Worm (Caenorhabditis elegans) whole organism, young adult: ENCODE data around the gene T03E6.9.

ENCODE experiments used
- B0261.1 ChIP-seq: sonication (generic microtip); optimal IDR thresholded peaks from 2 replicates; lab custom pipeline; 2016; ENCODE audit warnings: mild to moderate bottlenecking, missing genetic modification characterization, moderate library complexity, missing compliant biosample characterization
- B0336.3 ChIP-seq: fragments of 200-800 bp; sonication (Bioruptor generic); IDR thresholded peaks from 2 replicates; pipeline ENCODE4 v1.3.6; 2022; ENCODE audit warnings: missing genetic modification characterization, missing compliant biosample characterization
- C17E4.6 ChIP-seq: fragments of 200-800 bp; sonication (Bioruptor generic); IDR thresholded peaks from 2 replicates; pipeline ENCODE4 v1.3.6; 2022; ENCODE audit warnings: missing genetic modification reagents, missing genetic modification characterization, missing compliant biosample characterization
- F10E7.11 ChIP-seq: sonication (generic microtip); optimal IDR thresholded peaks from 2 replicates; lab custom pipeline; 2017; ENCODE audit warnings: mild to moderate bottlenecking, missing genetic modification characterization, moderate library complexity, missing compliant biosample characterization
- F23B12.7 ChIP-seq: sonication (generic microtip); optimal IDR thresholded peaks from 2 replicates; lab custom pipeline; 2017; ENCODE audit warnings: missing genetic modification characterization, mild to moderate bottlenecking, missing compliant biosample characterization, antibody characterized with exemption, moderate library complexity; ENCODE audit not compliant: insufficient read depth
- F33H1.4 ChIP-seq: fragments of 200-800 bp; sonication (Bioruptor generic); IDR thresholded peaks from 2 replicates; pipeline ENCODE4 v1.3.6; 2022; ENCODE audit warnings: missing genetic modification reagents, missing genetic modification characterization, missing compliant biosample characterization
- F37B4.10 ChIP-seq: fragments of 200-800 bp; sonication (Bioruptor generic); IDR thresholded peaks from 2 replicates; pipeline ENCODE4 v1.3.6; 2022; ENCODE audit warnings: missing genetic modification characterization, missing compliant biosample characterization
- F52B5.7 ChIP-seq: sonication (generic microtip); optimal IDR thresholded peaks from 2 replicates; lab custom pipeline; 2016; ENCODE audit warnings: mild to moderate bottlenecking, missing genetic modification characterization, missing compliant biosample characterization
- K11D2.4 ChIP-seq: fragments of 200-800 bp; sonication (Bioruptor generic); IDR thresholded peaks from 2 replicates; pipeline ENCODE4 v1.3.6; 2022; ENCODE audit warnings: missing genetic modification reagents, missing genetic modification characterization, missing compliant biosample characterization
- T07F8.4 ChIP-seq: sonication (generic microtip); optimal IDR thresholded peaks from 2 replicates; lab custom pipeline; 2016; ENCODE audit warnings: mild to moderate bottlenecking, missing genetic modification characterization, moderate library complexity, missing compliant biosample characterization
- Y53F4B.3 ChIP-seq: fragments of 200-800 bp; sonication (Bioruptor generic); IDR thresholded peaks from 2 replicates; pipeline ENCODE4 v1.3.6; 2022; ENCODE audit warnings: missing genetic modification reagents, missing genetic modification characterization, missing compliant biosample characterization
- Y95B8A.8 ChIP-seq: fragments of 200-800 bp; sonication (Bioruptor generic); IDR thresholded peaks from 2 replicates; pipeline ENCODE4 v1.3.6; 2022; ENCODE audit warnings: missing genetic modification reagents, missing genetic modification characterization, missing compliant biosample characterization
- ama-1 ChIP-seq, 3 experiments: fragments of 150-350 bp in 1 of 3; sonication (generic microtip) in 2 of 3; optimal IDR thresholded peaks; 2 replicates each; lab custom pipeline; 2014 to 2018; ENCODE audit warnings: missing biosample characterization in 2 of 3, missing genetic modification characterization in 2 of 3, missing genetic modification reagents in 2 of 3
- aptf-2 ChIP-seq: fragments of 200-800 bp; sonication (Bioruptor generic); conservative IDR thresholded peaks from 2 replicates; pipeline ENCODE4 v1.3.6; 2022; ENCODE audit warnings: missing genetic modification reagents, missing genetic modification characterization, missing compliant biosample characterization
- athp-1 ChIP-seq: sonication (generic microtip); optimal IDR thresholded peaks from 2 replicates; lab custom pipeline; 2017; ENCODE audit warnings: mild to moderate bottlenecking, missing genetic modification characterization, missing compliant biosample characterization
- attf-5 ChIP-seq: fragments of 200-800 bp; sonication (Bioruptor generic); optimal IDR thresholded peaks from 2 replicates; lab custom pipeline; 2018; ENCODE audit warnings: mild to moderate bottlenecking, missing genetic modification characterization, missing compliant biosample characterization
- bed-1 ChIP-seq: fragments of 200-800 bp; sonication (Bioruptor generic); IDR thresholded peaks from 2 replicates; pipeline ENCODE4 v1.3.6; 2022; ENCODE audit warnings: missing genetic modification reagents, missing genetic modification characterization, missing compliant biosample characterization
- ccch-3 ChIP-seq: fragments of 200-800 bp; sonication (Bioruptor generic); optimal IDR thresholded peaks from 2 replicates; lab custom pipeline; 2018; ENCODE audit warnings: mild to moderate bottlenecking, missing genetic modification characterization, missing compliant biosample characterization
- ceh-58 ChIP-seq: fragments of 200-800 bp; sonication (Bioruptor generic); IDR thresholded peaks from 2 replicates; pipeline ENCODE4 v1.3.6; 2022; ENCODE audit warnings: missing genetic modification characterization, missing compliant biosample characterization
- dox-1 ChIP-seq: fragments of 200-800 bp; sonication (Bioruptor generic); IDR thresholded peaks from 2 replicates; pipeline ENCODE4 v1.3.6; 2022; ENCODE audit warnings: missing genetic modification reagents, missing genetic modification characterization, missing compliant biosample characterization
- egl-18 ChIP-seq: fragments of 200-800 bp; sonication (Bioruptor generic); IDR thresholded peaks from 2 replicates; pipeline ENCODE4 v1.3.6; 2022; ENCODE audit warnings: missing genetic modification reagents, missing genetic modification characterization, missing compliant biosample characterization
- fkh-3 ChIP-seq: sonication (generic microtip); optimal IDR thresholded peaks from 2 replicates; lab custom pipeline; 2016; ENCODE audit warnings: mild to moderate bottlenecking, missing genetic modification characterization, missing compliant biosample characterization
- gei-17 ChIP-seq: fragments of 200-800 bp; sonication (Bioruptor generic); optimal IDR thresholded peaks from 2 replicates; lab custom pipeline; 2018; ENCODE audit warnings: mild to moderate bottlenecking, missing genetic modification characterization, missing compliant biosample characterization
- hlh-12 ChIP-seq: sonication (generic microtip); optimal IDR thresholded peaks from 2 replicates; lab custom pipeline; 2016; ENCODE audit warnings: missing genetic modification characterization, missing compliant biosample characterization
- hsf-1 ChIP-seq: fragments of 200-800 bp; sonication (Bioruptor generic); IDR thresholded peaks from 2 replicates; pipeline ENCODE4 v1.3.6; 2022; ENCODE audit warnings: missing genetic modification reagents, missing genetic modification characterization, missing compliant biosample characterization
- lsy-27 ChIP-seq: sonication (generic microtip); optimal IDR thresholded peaks from 2 replicates; lab custom pipeline; 2017; ENCODE audit warnings: missing genetic modification characterization, mild to moderate bottlenecking, missing compliant biosample characterization, antibody characterized with exemption, missing genotype, borderline replicate concordance; ENCODE audit not compliant: insufficient read depth
- nfyb-1 ChIP-seq: fragments of 200-800 bp; sonication (Bioruptor generic); IDR thresholded peaks from 2 replicates; pipeline ENCODE4 v1.3.6; 2022; ENCODE audit warnings: missing genetic modification reagents, missing genetic modification characterization, missing compliant biosample characterization
- nhr-80 ChIP-seq: sonication (generic microtip); optimal IDR thresholded peaks from 2 replicates; lab custom pipeline; 2016; ENCODE audit warnings: missing genetic modification characterization, missing compliant biosample characterization
- pbrm-1 ChIP-seq: fragments of 200-800 bp; sonication (Bioruptor generic); IDR thresholded peaks from 2 replicates; pipeline ENCODE4 v1.3.6; 2022; ENCODE audit warnings: missing genetic modification reagents, missing genetic modification characterization, missing compliant biosample characterization
- pha-4 ChIP-seq: fragments of 150-350 bp; sonication (generic microtip); optimal IDR thresholded peaks from 2 replicates; lab custom pipeline; 2014; ENCODE audit warnings: missing biosample characterization, missing genetic modification reagents, missing genetic modification characterization
- rec-8 ChIP-seq, 2 experiments: sonication (generic microtip); optimal IDR thresholded peaks; 2 replicates each; lab custom pipeline; 2016; ENCODE audit warnings: mild to moderate bottlenecking in 2 of 2, missing genetic modification characterization in 2 of 2, missing genetic modification reagents in 2 of 2, missing genotype in 2 of 2, missing biosample characterization in 1 of 2, missing compliant biosample characterization in 1 of 2, moderate library complexity in 1 of 2
- rpc-1 ChIP-seq, 2 experiments: fragments of 150-350 bp in 1 of 2; sonication (generic microtip) in 1 of 2; optimal IDR thresholded peaks; 2 replicates each; lab custom pipeline; 2014 to 2018; ENCODE audit warnings: missing biosample characterization in 1 of 2, missing genetic modification characterization in 1 of 2, missing genetic modification reagents in 1 of 2, missing genotype in 1 of 2
- sdz-38 ChIP-seq: sonication (generic microtip); optimal IDR thresholded peaks from 2 replicates; lab custom pipeline; 2016; ENCODE audit warnings: missing genotype, missing genetic modification characterization, missing compliant biosample characterization
- snpc-3.4 ChIP-seq: sonication (generic microtip); optimal IDR thresholded peaks from 2 replicates; lab custom pipeline; 2017; ENCODE audit warnings: missing genetic modification characterization, mild to moderate bottlenecking, missing compliant biosample characterization, antibody characterized with exemption, moderate library complexity, missing genotype, missing genetic modification reagents
- snpc-4 ChIP-seq, 5 experiments: fragments of 150-350 bp in 1 of 5; sonication (generic microtip) in 4 of 5; optimal IDR thresholded peaks; 2 replicates each; lab custom pipeline; 2014 to 2018; ENCODE audit warnings: missing genetic modification characterization in 5 of 5, missing biosample characterization in 3 of 5, antibody characterized with exemption in 2 of 5, mild to moderate bottlenecking in 2 of 5, missing compliant biosample characterization in 2 of 5, missing genotype in 2 of 5, moderate library complexity in 2 of 5, missing genetic modification reagents in 1 of 5
- somi-1 ChIP-seq: fragments of 200-800 bp; sonication (Bioruptor generic); optimal IDR thresholded peaks from 2 replicates; lab custom pipeline; 2018; ENCODE audit warnings: mild to moderate bottlenecking, missing genetic modification characterization, missing compliant biosample characterization
- sptf-2 ChIP-seq: fragments of 200-800 bp; sonication (Bioruptor generic); optimal IDR thresholded peaks from 2 replicates; lab custom pipeline; 2018; ENCODE audit warnings: mild to moderate bottlenecking, missing genetic modification characterization, missing compliant biosample characterization
- tbp1 ChIP-seq: fragments of 200-800 bp; sonication (Bioruptor generic); optimal IDR thresholded peaks from 2 replicates; lab custom pipeline; 2018; ENCODE audit warnings: mild to moderate bottlenecking, missing genetic modification characterization, missing compliant biosample characterization
- tbx-9 ChIP-seq: sonication (generic microtip); optimal IDR thresholded peaks from 2 replicates; lab custom pipeline; 2016; ENCODE audit warnings: borderline replicate concordance, missing genetic modification characterization, inconsistent platforms, missing compliant biosample characterization
- tlf-1 ChIP-seq: fragments of 200-800 bp; sonication (Bioruptor generic); optimal IDR thresholded peaks from 2 replicates; lab custom pipeline; 2018; ENCODE audit warnings: mild to moderate bottlenecking, missing genetic modification characterization, missing compliant biosample characterization
- zfh-2 ChIP-seq: fragments of 200-800 bp; sonication (Bioruptor generic); conservative IDR thresholded peaks from 2 replicates; pipeline ENCODE4 v1.3.6; 2022; ENCODE audit warnings: missing genetic modification reagents, missing genetic modification characterization, missing compliant biosample characterization
- ztf-28 ChIP-seq: fragments of 200-800 bp; sonication (Bioruptor generic); IDR thresholded peaks from 2 replicates; pipeline ENCODE4 v1.3.6; 2022; ENCODE audit warnings: missing genetic modification reagents, missing genetic modification characterization, missing compliant biosample characterization

Gene T03E6.9

DNA sequence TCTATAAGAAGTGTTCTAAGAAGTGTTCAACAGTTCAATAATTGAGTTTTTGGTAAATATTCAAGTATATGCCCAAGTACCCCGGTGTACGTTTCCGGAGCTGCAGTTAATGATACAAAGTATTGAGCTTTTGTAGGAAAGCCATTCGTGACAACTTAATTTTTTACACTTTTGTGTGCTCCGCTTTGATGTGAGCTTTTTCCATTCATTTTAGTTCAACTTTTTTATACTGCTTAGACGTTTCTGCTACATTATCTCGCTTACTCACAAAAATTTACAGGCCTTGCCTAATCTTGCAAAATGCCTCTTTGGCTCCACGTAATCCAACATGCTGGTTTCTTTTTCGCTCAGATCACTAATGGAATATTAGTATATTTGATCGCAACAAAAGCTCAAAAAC is 24.6 kb downstream of the T03E6.9 start, which contains the start of gene str-151:
Gene str-151, plus strand, starts transcription at position 301 of the 400 bp plus-strand sequence.
- no peak for TF ChIP-seq B0336.3 (GFP tag; lab: Robert Waterston, UW)
- TF ChIP-seq, all 124 proteins: peak for 0

DNA sequence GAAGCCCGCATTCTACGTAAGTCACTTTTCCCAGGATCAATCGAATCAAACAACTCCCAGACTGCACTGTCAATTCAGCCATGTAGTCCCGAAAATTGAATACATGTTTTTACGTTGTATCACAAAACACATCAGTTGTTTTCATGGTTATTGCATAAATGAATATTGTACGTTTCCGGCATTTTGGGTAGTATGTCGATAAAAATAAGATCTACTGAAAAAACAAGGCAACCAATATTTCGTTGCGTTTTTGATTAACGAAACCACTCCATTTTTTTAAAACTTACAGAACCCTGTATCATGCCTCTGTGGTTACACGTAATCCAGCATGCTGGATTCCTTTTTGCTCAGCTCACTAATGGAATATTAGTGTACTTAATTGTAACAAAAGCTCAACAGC is 27.4 kb downstream of the T03E6.9 start, which contains the start of gene str-149:
Gene str-149, plus strand, starts transcription at position 301 of the 400 bp plus-strand sequence.
- TF ChIP-seq nfyb-1 (GFP tag; lab: Robert Waterston, UW) (no peak), somi-1 (GFP tag; lab: Kevin White, UChicago) (no peak), F23B12.7 (no peak), pbrm-1 (GFP tag; lab: Robert Waterston, UW) (no peak), Y95B8A.8 (no peak), ccch-3 (GFP tag; lab: Kevin White, UChicago) (no peak), lsy-27 (tag; lab: Kevin White, UChicago) (no peak), F10E7.11 (tag; lab: Kevin White, UChicago) (no peak), F37B4.10 (GFP tag; lab: Robert Waterston, UW) (no peak), sdz-38 (tag; lab: Kevin White, UChicago) (no peak), ztf-28 (GFP tag; lab: Robert Waterston, UW) (no peak), Y53F4B.3 (no peak), ceh-58 (GFP tag; lab: Robert Waterston, UW) (no peak), egl-18 (GFP tag; lab: Robert Waterston, UW) (no peak), zfh-2 (no peak), fkh-3 (no peak), tbx-9 (tag; lab: Kevin White, UChicago) (no peak), ama-1 (optimal IDR thresholded peaks at IDR 0.05; lab: Kevin White, UChicago) (no peak), ama-1 (GFP tag; optimal IDR thresholded peaks at IDR 0.05; lab: Kevin White, UChicago) (no peak), attf-5 (GFP tag; lab: Kevin White, UChicago) (no peak), athp-1 (tag; lab: Kevin White, UChicago) (no peak)
- TF ChIP-seq, all 124 proteins: peak for 0

DNA sequence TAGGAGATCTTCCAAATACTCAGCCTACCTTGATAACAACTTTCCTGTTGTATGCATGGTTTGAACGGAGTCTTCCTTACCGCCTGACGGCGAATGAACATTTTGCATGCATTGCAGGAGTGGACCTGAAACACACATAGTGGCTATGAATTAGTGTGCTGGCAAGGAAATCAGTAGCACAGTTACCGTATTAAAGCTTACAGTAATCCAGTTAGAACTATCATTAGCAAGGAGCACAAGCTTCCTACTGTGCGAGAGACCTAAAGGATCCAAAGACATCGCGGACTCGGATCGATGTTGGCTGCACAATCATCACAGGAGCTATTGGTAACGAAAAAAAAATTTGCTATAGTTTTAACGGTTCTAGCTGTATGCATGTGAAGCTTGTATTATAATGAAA is 29.8 kb downstream of the T03E6.9 start, which contains the start of gene nhr-233:
Gene nhr-233, minus strand, starts transcription at position 101 of the 400 bp plus-strand sequence.
- TF ChIP-seq attf-5 (GFP tag; lab: Kevin White, UChicago), result no peak
- TF ChIP-seq hsf-1 (GFP tag; lab: Robert Waterston, UW), result no peak
- TF ChIP-seq snpc-4 (GFP tag; optimal IDR thresholded peaks at IDR 0.05; lab: Kevin White, UChicago), result no peak
- no peak for TF ChIP-seq snpc-4 (tag; optimal IDR thresholded peaks at IDR 0.05; lab: Kevin White, UChicago)
- TF ChIP-seq bed-1 (GFP tag; lab: Robert Waterston, UW), result no peak
- TF ChIP-seq K11D2.4 (GFP tag; lab: Robert Waterston, UW), result no peak
- TF ChIP-seq somi-1 (GFP tag; lab: Kevin White, UChicago), result no peak
- TF ChIP-seq F33H1.4 (GFP tag; lab: Robert Waterston, UW), result no peak
- no peak for TF ChIP-seq F23B12.7
- TF ChIP-seq rpc-1 (optimal IDR thresholded peaks at IDR 0.05; lab: Kevin White, UChicago), result no peak
- no peak for TF ChIP-seq rpc-1 (tag; optimal IDR thresholded peaks at IDR 0.05; lab: Kevin White, UChicago)
- TF ChIP-seq tbp1 (GFP tag; lab: Kevin White, UChicago), result no peak
- TF ChIP-seq tlf-1 (GFP tag; lab: Kevin White, UChicago), result no peak
- no peak for TF ChIP-seq Y95B8A.8
- no peak for TF ChIP-seq C17E4.6 (GFP tag; lab: Robert Waterston, UW)
- TF ChIP-seq aptf-2 (GFP tag; lab: Robert Waterston, UW), result no peak
- no peak for TF ChIP-seq F52B5.7

DNA sequence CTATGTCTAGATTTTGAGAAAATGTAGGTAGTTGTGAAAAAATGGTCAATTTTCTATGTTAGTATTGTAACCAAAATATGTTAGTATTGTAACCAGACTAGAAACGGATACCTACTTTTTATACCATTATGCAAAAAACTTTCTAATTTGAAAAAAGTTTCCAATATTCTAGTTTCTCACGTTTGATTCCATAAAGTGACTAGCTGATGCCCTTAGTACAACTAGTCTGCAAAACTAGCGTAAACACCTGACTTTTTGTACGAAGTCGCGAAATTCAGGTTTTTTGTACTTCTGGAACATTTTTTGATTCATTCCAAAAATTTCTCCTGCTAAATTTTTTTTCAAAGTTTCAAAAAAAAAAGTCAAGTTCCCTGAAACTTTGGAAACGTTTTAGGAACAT is 32.5 kb downstream of the T03E6.9 start:
- TF ChIP-seq sptf-2 (GFP tag; lab: Kevin White, UChicago), result no peak
- no peak for TF ChIP-seq gei-17 (GFP tag; lab: Kevin White, UChicago)
- no peak for TF ChIP-seq nhr-80 (tag; lab: Kevin White, UChicago)
- TF ChIP-seq attf-5 (GFP tag; lab: Kevin White, UChicago), result no peak
- TF ChIP-seq F10E7.11 (tag; lab: Kevin White, UChicago), result no peak
- no peak for TF ChIP-seq B0261.1 (tag; lab: Kevin White, UChicago)
- TF ChIP-seq fkh-3, result no peak
- TF ChIP-seq snpc-3.4 (tag; lab: Kevin White, UChicago), result no peak
- no peak for TF ChIP-seq F52B5.7
- TF ChIP-seq rec-8 (tag; optimal IDR thresholded peaks at IDR 0.05; lab: Kevin White, UChicago), result no peak
- TF ChIP-seq hlh-12 (tag; lab: Kevin White, UChicago), result no peak
- no peak for TF ChIP-seq T07F8.4 (tag; lab: Kevin White, UChicago)
- TF ChIP-seq dox-1 (GFP tag; lab: Robert Waterston, UW), result no peak
- TF ChIP-seq pha-4, result no peak
